Worm (Caenorhabditis elegans): ENCODE results near the gene alg-2.

The alg-2 gene

DNA sequence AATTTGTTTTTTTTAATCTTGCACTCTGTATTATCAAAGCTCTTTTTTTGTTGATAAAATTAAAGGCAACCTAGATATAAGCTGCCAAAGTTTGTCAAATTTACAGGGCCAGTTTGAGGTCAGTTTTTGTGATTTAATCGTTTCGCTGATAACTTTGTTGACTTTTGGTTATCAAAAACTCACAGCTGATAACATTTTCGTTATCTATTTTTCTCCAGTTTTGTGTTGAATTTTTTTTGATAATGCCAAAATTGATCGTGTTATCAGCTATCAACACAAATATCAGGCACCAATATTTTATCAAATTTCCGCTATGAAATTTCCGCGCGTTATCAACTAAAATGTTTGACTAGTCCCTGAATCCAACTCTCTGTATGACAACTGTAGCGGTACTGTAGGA, 42.2 kb downstream of the alg-2 start (continued):
- TF ChIP-seq irx-1 (tag; optimal IDR thresholded peaks at IDR 0.05), result no peak
- TF ChIP-seq sup-37 (GFP tag; optimal IDR thresholded peaks at IDR 0.05), result no peak
- no peak for TF ChIP-seq Y116A8C.19 (tag; optimal IDR thresholded peaks at IDR 0.05; ENCODE audit: borderline replicate concordance)
- TF ChIP-seq lin-35 (GFP tag; optimal IDR thresholded peaks at IDR 0.05), result peak in 1 of 2 experiments; percentile 48
- TF ChIP-seq efl-3 (GFP tag; optimal IDR thresholded peaks at IDR 0.05), result no peak
- TF ChIP-seq lin-15B (tag; optimal IDR thresholded peaks at IDR 0.05), result no peak
- no peak for TF ChIP-seq efl-1 (optimal IDR thresholded peaks at IDR 0.05)
- peak in 1 of 2 experiments; percentile 83 for TF ChIP-seq efl-1 (GFP tag; optimal IDR thresholded peaks at IDR 0.05 in 1 of 2)
- TF ChIP-seq nhr-20 (tag; optimal IDR thresholded peaks at IDR 0.05), result peak; percentile 42
- no peak for TF ChIP-seq ceh-8 (GFP tag; optimal IDR thresholded peaks at IDR 0.05)
- no peak for TF ChIP-seq fos-1 (tag; optimal IDR thresholded peaks at IDR 0.05)
- TF ChIP-seq pqm-1 (tag; optimal IDR thresholded peaks at IDR 0.05), result peak; percentile 100
- TF ChIP-seq elt-3 (tag; optimal IDR thresholded peaks at IDR 0.05), result no peak
- TF ChIP-seq swsn-7 (tag; optimal IDR thresholded peaks at IDR 0.05), result no peak

DNA sequence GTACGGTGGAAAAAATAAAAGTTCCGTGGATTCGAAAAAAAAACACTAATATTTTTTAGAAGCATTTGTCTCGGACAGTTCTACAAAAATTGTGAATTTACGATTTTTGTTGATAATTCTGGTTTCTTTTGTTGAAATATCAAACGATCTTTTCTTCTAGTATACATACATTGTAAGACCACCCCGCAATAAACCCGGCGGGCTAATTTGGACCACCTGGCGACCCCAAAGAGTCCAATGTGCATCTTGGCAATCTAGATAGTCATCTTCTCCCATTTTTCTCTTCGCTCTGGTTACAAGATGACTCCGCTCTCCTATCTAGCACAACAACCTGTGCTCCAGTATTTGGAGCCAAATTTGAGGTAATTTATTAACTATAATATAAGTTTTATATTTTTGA, 42.8 kb downstream of the alg-2 start, which contains the start of gene fbxc-29:
TSS of gene fbxc-29 (plus strand) at position 301 of the 400 bp plus-strand sequence.
- TF ChIP-seq ceh-90 (tag; optimal IDR thresholded peaks at IDR 0.05) (no peak), dsc-1 (tag; optimal IDR thresholded peaks at IDR 0.05) (peak; percentile 17)

DNA sequence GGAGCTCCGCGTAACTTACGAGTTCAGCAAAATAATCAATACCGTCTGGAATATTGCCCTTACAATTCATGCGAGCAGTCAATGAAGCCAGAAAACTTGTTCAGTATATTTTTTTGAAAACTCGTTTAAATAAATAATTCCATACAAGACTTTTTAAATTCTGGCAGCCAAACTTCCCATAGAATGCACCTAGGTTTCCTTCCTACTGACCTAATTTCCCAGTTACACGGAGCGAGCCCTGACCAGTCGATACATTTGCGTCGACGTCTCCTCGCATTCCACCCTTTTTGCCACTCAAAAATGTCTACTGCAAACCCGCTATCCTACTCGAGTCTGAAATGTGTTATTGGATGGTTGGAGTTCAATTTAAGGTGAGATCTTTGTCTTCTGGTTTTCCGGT, 44.3 kb downstream of the alg-2 start, which contains the start of gene fbxc-30:
TSS of gene fbxc-30 (plus strand) at position 301 of the 400 bp plus-strand sequence.
- TF ChIP-seq ztf-11 (tag; optimal IDR thresholded peaks at IDR 0.05) (no peak), ets-5 (GFP tag; IDR thresholded peaks at IDR 0.05) (no peak), ama-1 (optimal IDR thresholded peaks at IDR 0.05) (no peak), fos-1 (tag; optimal IDR thresholded peaks at IDR 0.05) (no peak), rnt-1 (tag; optimal IDR thresholded peaks at IDR 0.05) (no peak), skn-1 (tag; optimal IDR thresholded peaks at IDR 0.05) (no peak), xbp-1 (tag; optimal IDR thresholded peaks at IDR 0.05) (no peak), zag-1 (tag; optimal IDR thresholded peaks at IDR 0.05) (no peak), unc-62 (GFP tag; optimal IDR thresholded peaks at IDR 0.05) (no peak), lin-35 (GFP tag; optimal IDR thresholded peaks at IDR 0.05) (no peak), nhr-237 (tag; optimal IDR thresholded peaks at IDR 0.05) (no peak), grh-1 (GFP tag; IDR thresholded peaks at IDR 0.05) (no peak), nhr-71 (tag; optimal IDR thresholded peaks at IDR 0.05) (no peak), unc-86 (tag; optimal IDR thresholded peaks at IDR 0.05) (no peak), sup-37 (GFP tag; optimal IDR thresholded peaks at IDR 0.05) (no peak), F16B12.6 (tag; optimal IDR thresholded peaks at IDR 0.05) (no peak), efl-1 (optimal IDR thresholded peaks at IDR 0.05) (no peak), efl-1 (GFP tag; optimal IDR thresholded peaks at IDR 0.05 in 1 of 2) (no peak)

DNA sequence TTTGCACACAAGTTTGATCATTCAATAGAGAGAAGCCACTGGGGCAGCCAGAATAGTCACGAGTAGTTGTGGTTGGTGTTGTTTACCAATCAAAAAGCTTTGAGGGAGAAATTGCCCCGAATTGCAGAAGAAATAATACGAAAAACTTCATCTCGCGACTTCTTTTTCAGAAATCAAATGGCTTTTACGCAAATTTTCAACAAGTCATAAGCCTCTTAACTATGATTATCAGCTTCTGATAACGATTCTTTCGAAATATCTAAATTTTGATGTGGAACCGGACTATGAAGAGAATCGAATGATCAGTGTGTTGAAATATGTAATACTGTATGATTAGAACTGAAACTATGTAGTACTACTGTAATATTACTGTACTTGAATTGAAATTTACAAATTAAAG, 47.3 kb downstream of the alg-2 start:
- TF ChIP-seq efl-1 (optimal IDR thresholded peaks at IDR 0.05) (no peak), efl-1 (GFP tag; optimal IDR thresholded peaks at IDR 0.05 in 1 of 2) (peak in 1 of 2 experiments; percentile 52), lir-3 (tag; optimal IDR thresholded peaks at IDR 0.05; ENCODE audit: poor library complexity) (no peak), ets-5 (GFP tag; IDR thresholded peaks at IDR 0.05) (no peak), elt-2 (tag; optimal IDR thresholded peaks at IDR 0.05) (peak; percentile 64), fos-1 (tag; optimal IDR thresholded peaks at IDR 0.05) (no peak)

DNA sequence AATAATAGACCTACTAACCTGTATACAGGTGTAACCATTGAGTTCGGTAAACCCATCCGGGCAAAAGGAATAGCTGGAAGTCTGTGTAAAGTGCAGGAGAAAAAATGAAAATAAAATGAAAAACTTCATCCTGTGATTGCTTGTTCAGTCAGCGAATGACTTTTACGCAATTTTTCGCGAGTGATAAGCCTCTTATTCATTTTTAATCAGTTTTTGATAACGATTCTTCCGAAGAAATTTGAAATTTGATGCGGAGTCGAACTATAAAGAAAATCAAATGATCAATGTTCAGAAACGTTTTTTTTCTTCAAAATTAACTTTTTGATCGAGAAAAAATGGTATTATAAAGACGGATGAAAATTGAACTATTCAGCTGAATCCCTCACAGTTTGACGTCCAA, 49.8 kb downstream of the alg-2 start:
- TF ChIP-seq jun-1 (tag; optimal IDR thresholded peaks at IDR 0.05) (peak; percentile 13), efl-3 (GFP tag; optimal IDR thresholded peaks at IDR 0.05) (no peak), elt-2 (tag; optimal IDR thresholded peaks at IDR 0.05) (peak; percentile 94)

DNA sequence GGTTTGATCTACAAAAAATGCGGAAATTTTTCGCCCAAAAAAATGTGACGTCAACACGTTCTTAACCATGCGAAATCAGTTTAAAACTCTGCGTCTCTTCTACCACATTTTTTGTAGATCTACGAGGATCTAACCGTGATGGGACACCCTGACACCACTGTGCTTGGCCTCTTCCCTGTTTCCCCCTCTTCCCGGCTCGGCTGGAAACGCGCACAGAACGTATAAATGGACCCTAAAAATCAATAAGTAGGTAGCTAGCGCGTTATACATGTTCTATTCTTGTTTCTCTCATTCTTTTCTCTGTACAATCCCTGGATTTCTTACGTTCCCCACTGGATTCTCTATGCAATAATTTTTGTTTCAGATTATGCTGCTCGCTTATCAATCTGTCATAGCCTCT, 50.5 kb downstream of the alg-2 start, which contains the start of gene fbxc-28:
TSS of gene fbxc-28 (plus strand) at position 301 of the 400 bp plus-strand sequence.
- TF ChIP-seq efl-1 (optimal IDR thresholded peaks at IDR 0.05), result no peak
- peak in 1 of 2 experiments; percentile 17 for TF ChIP-seq efl-1 (GFP tag; optimal IDR thresholded peaks at IDR 0.05 in 1 of 2)
- no peak for TF ChIP-seq ama-1 (optimal IDR thresholded peaks at IDR 0.05)
- no peak for TF ChIP-seq snu-23 (GFP tag; optimal IDR thresholded peaks at IDR 0.05)

Data from whole organism, L1 larva.